Worm (Caenorhabditis elegans): ENCODE measurements around the gene C24H12.6.

DNA sequence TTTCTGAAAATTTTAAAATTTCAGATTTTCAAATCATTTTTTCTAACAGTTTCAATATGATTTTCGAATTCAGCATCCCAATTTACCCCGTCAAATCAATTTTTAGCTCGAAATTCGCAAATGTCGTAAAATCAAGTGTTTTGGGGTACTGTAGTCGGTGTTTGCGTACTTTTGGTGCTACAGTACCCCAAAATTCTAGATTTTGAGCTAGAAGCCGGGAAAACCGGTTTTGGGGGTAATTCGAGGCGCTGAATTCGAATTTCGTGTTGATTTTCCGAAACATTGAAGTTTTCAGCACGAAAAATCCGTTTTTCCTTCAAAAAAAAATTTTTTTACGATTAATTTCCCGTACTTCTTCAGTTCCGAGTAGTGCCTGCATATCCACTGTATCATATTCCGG lies 37.7 kb upstream of the C24H12.6 start:
- TF ChIP-seq nhr-27 (tag; optimal IDR thresholded peaks at IDR 0.05) (no peak), zfh-2 (GFP tag; conservative IDR thresholded peaks at IDR 0.05) (no peak)
